Worm (Caenorhabditis elegans): ENCODE measurements around the gene col-111.

Gene col-111

DNA sequence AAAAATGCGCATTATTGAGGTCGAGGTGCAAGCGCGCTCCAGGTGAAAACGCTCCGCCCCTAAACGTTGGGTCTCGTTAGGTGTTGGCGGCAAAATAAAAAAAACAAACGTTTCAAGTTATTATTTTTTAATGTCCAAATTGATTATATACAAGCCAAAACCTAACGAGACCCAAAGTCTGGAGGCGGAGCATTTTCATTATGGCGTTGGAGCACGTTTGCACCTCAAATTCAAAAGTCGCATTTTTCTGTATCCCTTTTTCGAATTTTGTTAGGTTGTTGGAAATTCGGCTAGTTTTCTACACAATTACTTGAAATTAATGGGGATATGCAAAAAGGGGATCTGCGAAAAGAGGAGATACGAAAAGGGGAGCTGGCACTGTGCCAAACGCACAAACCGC lies at the start of gene col-111:
Gene col-111, minus strand, starts transcription at position 101 of the 400 bp plus-strand sequence.
- TF ChIP-seq egl-27 (tag; optimal IDR thresholded peaks at IDR 0.05) (no peak), ztf-11 (tag; optimal IDR thresholded peaks at IDR 0.05) (no peak), nhr-67 (tag; optimal IDR thresholded peaks at IDR 0.05) (no peak), tbx-2 (tag; optimal IDR thresholded peaks at IDR 0.05) (no peak), daf-12 (tag; optimal IDR thresholded peaks at IDR 0.05) (no peak), zag-1 (tag; optimal IDR thresholded peaks at IDR 0.05) (no peak), nhr-11 (tag; optimal IDR thresholded peaks at IDR 0.05) (no peak), lin-39 (tag; optimal IDR thresholded peaks at IDR 0.05) (no peak), ztf-4 (tag; optimal IDR thresholded peaks at IDR 0.05) (no peak), fos-1 (tag; optimal IDR thresholded peaks at IDR 0.05) (no peak), nhr-76 (tag; optimal IDR thresholded peaks at IDR 0.05) (no peak), ceh-16 (tag; optimal IDR thresholded peaks at IDR 0.05) (no peak), ama-1 (optimal IDR thresholded peaks at IDR 0.05) (no peak)

DNA sequence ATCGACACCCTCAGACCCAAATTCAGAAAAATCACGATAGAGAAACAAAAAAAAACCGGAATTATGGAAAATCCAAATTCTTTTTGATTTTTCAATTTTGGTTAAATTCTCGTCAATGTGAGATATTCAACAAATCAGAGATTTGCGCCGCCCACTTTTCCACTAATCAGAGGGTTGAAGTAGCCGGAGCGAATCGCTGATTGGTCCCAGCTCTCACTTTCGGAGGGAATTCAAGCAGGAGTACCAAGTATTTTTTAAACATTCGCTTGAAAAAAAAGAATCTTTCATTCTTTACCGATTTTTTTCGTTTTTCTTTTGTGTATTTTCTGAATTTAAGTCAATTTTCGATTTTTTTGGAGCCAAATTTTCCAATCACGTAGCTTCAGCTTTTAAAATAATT lies 48.1 kb upstream of the col-111 start:
- TF ChIP-seq nfya-1 (tag; optimal IDR thresholded peaks at IDR 0.05; ENCODE audit: insufficient read depth): peak; percentile 73
- no peak for TF ChIP-seq nhr-43 (tag; optimal IDR thresholded peaks at IDR 0.05; ENCODE audit: poor library complexity, severe bottlenecking)

ce11 chrIV:4705182-4705581 lies 47.4 kb upstream of the col-111 start:
- TF ChIP-seq nhr-12 (tag; optimal IDR thresholded peaks at IDR 0.05): no peak
- peak; percentile 55 for TF ChIP-seq nhr-25 (tag; optimal IDR thresholded peaks at IDR 0.05)
- peak; percentile 58 for TF ChIP-seq jun-1 (tag; optimal IDR thresholded peaks at IDR 0.05)
- TF ChIP-seq R02D3.7 (tag; optimal IDR thresholded peaks at IDR 0.05): no peak
- TF ChIP-seq lin-39 (tag; optimal IDR thresholded peaks at IDR 0.05): peak; percentile 60
- no peak for TF ChIP-seq fkh-2 (tag; optimal IDR thresholded peaks at IDR 0.05)
- TF ChIP-seq unc-39 (tag; optimal IDR thresholded peaks at IDR 0.05): no peak
- no peak for TF ChIP-seq nhr-77 (tag; optimal IDR thresholded peaks at IDR 0.05)
- TF ChIP-seq tbx-2 (tag; optimal IDR thresholded peaks at IDR 0.05): no peak
- TF ChIP-seq ceh-28 (tag; optimal IDR thresholded peaks at IDR 0.05): no peak
- TF ChIP-seq ztf-4 (tag; optimal IDR thresholded peaks at IDR 0.05): no peak
- peak; percentile 45 for TF ChIP-seq lsy-12 (tag; optimal IDR thresholded peaks at IDR 0.05)
- TF ChIP-seq nfya-1 (tag; optimal IDR thresholded peaks at IDR 0.05; ENCODE audit: insufficient read depth): peak; percentile 92
- peak; percentile 72 for TF ChIP-seq elt-2 (tag; optimal IDR thresholded peaks at IDR 0.05)
- TF ChIP-seq egl-5 (tag; optimal IDR thresholded peaks at IDR 0.05): peak; percentile 7
- TF ChIP-seq nhr-67 (tag; optimal IDR thresholded peaks at IDR 0.05): no peak
- peak; percentile 46 for TF ChIP-seq snpc-4 (tag; optimal IDR thresholded peaks at IDR 0.05)
- TF ChIP-seq mdl-1 (tag; optimal IDR thresholded peaks at IDR 0.05): no peak
- TF ChIP-seq daf-12 (tag; optimal IDR thresholded peaks at IDR 0.05): no peak
- TF ChIP-seq lin-15B (tag; optimal IDR thresholded peaks at IDR 0.05): peak; percentile 68
- TF ChIP-seq hmg-11 (tag; optimal IDR thresholded peaks at IDR 0.05): peak; percentile 7
- no peak for TF ChIP-seq nhr-28 (tag; optimal IDR thresholded peaks at IDR 0.05)
- peak; percentile 72 for TF ChIP-seq nhr-23 (tag; optimal IDR thresholded peaks at IDR 0.05)
- no peak for TF ChIP-seq ceh-9 (tag; optimal IDR thresholded peaks at IDR 0.05)
- no peak for TF ChIP-seq sea-2 (GFP tag; optimal IDR thresholded peaks at IDR 0.05)
- TF ChIP-seq pqm-1 (tag; optimal IDR thresholded peaks at IDR 0.05): peak; percentile 47
- TF ChIP-seq pha-4 (tag; optimal IDR thresholded peaks at IDR 0.05): peak; percentile 67

DNA sequence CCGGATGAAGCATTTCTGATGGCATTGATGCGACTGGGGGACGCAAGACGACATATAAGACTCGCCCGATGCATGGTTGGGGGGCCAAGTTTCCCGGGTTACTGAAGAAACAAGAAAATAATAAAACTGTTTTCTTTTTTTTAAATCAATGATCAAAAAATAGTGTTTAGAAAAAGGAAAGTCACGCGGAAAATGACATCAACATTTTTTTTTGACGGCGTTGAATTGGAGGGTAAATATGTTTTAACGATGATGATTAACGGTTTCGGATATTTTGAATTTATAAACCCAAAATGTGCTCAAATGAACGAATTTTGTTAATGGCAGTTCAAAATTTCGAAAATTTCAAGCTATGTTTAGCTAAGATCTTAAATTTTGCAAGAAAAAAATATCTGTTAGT lies 46.1 kb upstream of the col-111 start, which contains the start of gene ogdh-1:
Gene ogdh-1, minus strand, starts transcription at position 101 of the 400 bp plus-strand sequence.
- TF ChIP-seq ceh-9 (tag; optimal IDR thresholded peaks at IDR 0.05): no peak
- TF ChIP-seq fos-1 (tag; optimal IDR thresholded peaks at IDR 0.05): no peak
- TF ChIP-seq nhr-28 (tag; optimal IDR thresholded peaks at IDR 0.05): no peak
- TF ChIP-seq eor-1 (tag; optimal IDR thresholded peaks at IDR 0.05): no peak
- TF ChIP-seq egl-5 (tag; optimal IDR thresholded peaks at IDR 0.05): no peak
- TF ChIP-seq elt-1 (tag; optimal IDR thresholded peaks at IDR 0.05): no peak
- no peak for TF ChIP-seq lin-39 (tag; optimal IDR thresholded peaks at IDR 0.05)
- TF ChIP-seq nhr-76 (tag; optimal IDR thresholded peaks at IDR 0.05): no peak
- no peak for TF ChIP-seq unc-62 (GFP tag; optimal IDR thresholded peaks at IDR 0.05)
- TF ChIP-seq aly-2 (tag; optimal IDR thresholded peaks at IDR 0.05): no peak
- no peak for TF ChIP-seq nhr-23 (tag; optimal IDR thresholded peaks at IDR 0.05)
- no peak for TF ChIP-seq tbx-2 (tag; optimal IDR thresholded peaks at IDR 0.05)
- TF ChIP-seq mml-1 (tag; optimal IDR thresholded peaks at IDR 0.05): no peak
- no peak for TF ChIP-seq pha-4 (tag; optimal IDR thresholded peaks at IDR 0.05)
- no peak for TF ChIP-seq lsy-12 (tag; optimal IDR thresholded peaks at IDR 0.05)
- TF ChIP-seq nhr-25 (tag; optimal IDR thresholded peaks at IDR 0.05): no peak
- no peak for TF ChIP-seq pqm-1 (tag; optimal IDR thresholded peaks at IDR 0.05)
- TF ChIP-seq nhr-77 (tag; optimal IDR thresholded peaks at IDR 0.05): no peak
